Fruit fly (Drosophila melanogaster) whole organism, prepupa: Measurements from ENCODE around the gene RanBP3.
A peak's percentile ranks its signal among the peaks of the same experiment; 100 is the strongest.

Source experiments
- Blimp-1 ChIP-seq: fragments of 200-800 bp; sonication (Bioruptor generic); optimal IDR thresholded peaks from 3 replicates; lab custom pipeline; 2017; ENCODE audit warnings: missing biosample characterization, missing genetic modification characterization, mild to moderate bottlenecking, moderate library complexity, missing genetic modification reagents
- CG10631 ChIP-seq: fragments of 200-800 bp; sonication (Bioruptor generic); optimal IDR thresholded peaks from 2 replicates; lab custom pipeline; 2016; ENCODE audit warnings: missing biosample characterization, missing genetic modification characterization
- CG10669 ChIP-seq: fragments of 200-800 bp; sonication (Bioruptor generic); optimal IDR thresholded peaks from 3 replicates; lab custom pipeline; 2018; ENCODE audit warnings: missing biosample characterization, mild to moderate bottlenecking, missing genetic modification characterization, moderate library complexity
- CG11294 ChIP-seq: fragments of 200-800 bp; sonication (Bioruptor generic); IDR thresholded peaks from 2 replicates; pipeline ENCODE4 v1.3.6; 2022; ENCODE audit warnings: missing biosample characterization, missing genetic modification characterization
- CG11762 ChIP-seq: fragments of 200-800 bp; sonication (Bioruptor generic); optimal IDR thresholded peaks from 3 replicates; lab custom pipeline; 2016; ENCODE audit warnings: missing biosample characterization, missing genetic modification characterization; ENCODE audit not compliant: insufficient read depth
- CG11902 ChIP-seq: fragments of 200-800 bp; sonication (Bioruptor generic); optimal IDR thresholded peaks from 3 replicates; lab custom pipeline; 2016; ENCODE audit warnings: missing biosample characterization, missing genetic modification characterization
- CG15336 ChIP-seq: fragments of 200-800 bp; sonication (Bioruptor generic); IDR thresholded peaks from 2 replicates; pipeline ENCODE4 v1.3.6; 2022; ENCODE audit warnings: missing biosample characterization, missing genetic modification characterization
- CG1621 ChIP-seq: fragments of 200-800 bp; sonication (Bioruptor generic); optimal IDR thresholded peaks from 3 replicates; lab custom pipeline; 2018; ENCODE audit warnings: missing biosample characterization, mild to moderate bottlenecking, missing genetic modification characterization
- CG16779 ChIP-seq: fragments of 200-800 bp; sonication (Bioruptor generic); optimal IDR thresholded peaks from 3 replicates; lab custom pipeline; 2017; ENCODE audit warnings: missing biosample characterization, mild to moderate bottlenecking, missing genetic modification characterization
- CG3032 ChIP-seq: fragments of 200-800 bp; optimal IDR thresholded peaks from 2 replicates; lab custom pipeline; 2019; ENCODE audit warnings: missing biosample characterization, mild to moderate bottlenecking, missing genetic modification characterization, moderate library complexity
- CG32006 ChIP-seq: fragments of 200-800 bp; sonication (Bioruptor generic); optimal IDR thresholded peaks from 3 replicates; lab custom pipeline; 2017; ENCODE audit warnings: missing biosample characterization, mild to moderate bottlenecking, missing genetic modification characterization
- CG3919 ChIP-seq: fragments of 200-800 bp; sonication (Bioruptor generic); optimal IDR thresholded peaks from 3 replicates; lab custom pipeline; 2016; ENCODE audit warnings: missing biosample characterization, missing genetic modification characterization
- CG6163 ChIP-seq: fragments of 200-800 bp; sonication (Bioruptor generic); IDR thresholded peaks from 3 replicates; pipeline ENCODE4 v1.3.6; 2022; ENCODE audit warnings: missing biosample characterization, missing genetic modification characterization
- CG6276 ChIP-seq: fragments of 200-800 bp; sonication (Bioruptor generic); optimal IDR thresholded peaks from 2 replicates; lab custom pipeline; 2017; ENCODE audit warnings: missing biosample characterization, mild to moderate bottlenecking, missing genetic modification characterization
- CG6792 ChIP-seq: fragments of 200-800 bp; sonication (Bioruptor generic); optimal IDR thresholded peaks from 3 replicates; lab custom pipeline; 2016; ENCODE audit warnings: missing biosample characterization, missing genetic modification characterization
- CG6808 ChIP-seq: fragments of 200-800 bp; sonication (Bioruptor generic); optimal IDR thresholded peaks from 3 replicates; lab custom pipeline; 2017; ENCODE audit warnings: missing biosample characterization, missing genetic modification characterization, mild to moderate bottlenecking, moderate library complexity, missing genetic modification reagents
- CG6854 ChIP-seq: fragments of 200-800 bp; sonication (Bioruptor generic); optimal IDR thresholded peaks from 2 replicates; lab custom pipeline; 2017; ENCODE audit warnings: missing biosample characterization, mild to moderate bottlenecking, missing genetic modification characterization
- CG7368 ChIP-seq: fragments of 200-800 bp; sonication (Bioruptor generic); optimal IDR thresholded peaks from 3 replicates; lab custom pipeline; 2016; ENCODE audit warnings: missing biosample characterization, missing genetic modification characterization
- CG8119 ChIP-seq: fragments of 200-800 bp; sonication (Bioruptor generic); IDR thresholded peaks from 3 replicates; pipeline ENCODE4 v1.3.6; 2022; ENCODE audit warnings: missing biosample characterization, missing genetic modification characterization
- CG8319 ChIP-seq: fragments of 200-800 bp; sonication (Bioruptor generic); optimal IDR thresholded peaks from 3 replicates; lab custom pipeline; 2016; ENCODE audit warnings: missing biosample characterization, missing genetic modification characterization
- CG8632 ChIP-seq: fragments of 200-800 bp; sonication (Bioruptor generic); optimal IDR thresholded peaks from 3 replicates; lab custom pipeline; 2016; ENCODE audit warnings: missing biosample characterization, missing genetic modification characterization
- CG9139 ChIP-seq: fragments of 200-800 bp; sonication (Bioruptor generic); optimal IDR thresholded peaks from 3 replicates; lab custom pipeline; 2017; ENCODE audit warnings: missing biosample characterization, mild to moderate bottlenecking, missing genetic modification characterization
- Eip78C ChIP-seq: fragments of 200-800 bp; sonication (Bioruptor generic); peaks from one replicate; lab custom pipeline; 2016; ENCODE audit warnings: missing biosample characterization, missing genetic modification characterization
- Eip93F ChIP-seq: fragments of 200-800 bp; sonication (Bioruptor generic); optimal IDR thresholded peaks from 2 replicates; lab custom pipeline; 2016; ENCODE audit warnings: missing biosample characterization, mild to moderate bottlenecking, missing genetic modification characterization
- Ets21C ChIP-seq: fragments of 200-800 bp; sonication (Bioruptor generic); optimal IDR thresholded peaks from 3 replicates; lab custom pipeline; 2016; ENCODE audit warnings: missing biosample characterization, missing genetic modification characterization
- Ets96B ChIP-seq: fragments of 200-800 bp; optimal IDR thresholded peaks from 2 replicates; lab custom pipeline; 2019; ENCODE audit warnings: missing biosample characterization, mild to moderate bottlenecking, missing genetic modification characterization, moderate library complexity
- Gug ChIP-seq: fragments of 200-800 bp; sonication (Bioruptor generic); IDR thresholded peaks from 2 replicates; pipeline ENCODE4 v1.3.6; 2022; ENCODE audit warnings: missing biosample characterization, missing genetic modification characterization
- Hr38 ChIP-seq: sonication (Bioruptor generic); optimal IDR thresholded peaks from 2 replicates; lab custom pipeline; 2016; ENCODE audit warnings: missing biosample characterization, missing genetic modification characterization
- Hr39 ChIP-seq: fragments of 200-800 bp; sonication (Bioruptor generic); optimal IDR thresholded peaks from 2 replicates; lab custom pipeline; 2016; ENCODE audit warnings: missing biosample characterization, missing genetic modification characterization
- Hr4 ChIP-seq: fragments of 200-800 bp; sonication (Bioruptor generic); optimal IDR thresholded peaks from 3 replicates; lab custom pipeline; 2016; ENCODE audit warnings: missing biosample characterization, missing genetic modification characterization
- Lpt ChIP-seq: fragments of 200-800 bp; sonication (Bioruptor generic); optimal IDR thresholded peaks from 3 replicates; lab custom pipeline; 2016; ENCODE audit warnings: missing biosample characterization, missing genetic modification characterization
- OdsH ChIP-seq: fragments of 200-800 bp; sonication (Bioruptor generic); optimal IDR thresholded peaks from 3 replicates; lab custom pipeline; 2016; ENCODE audit warnings: missing biosample characterization, missing genetic modification characterization
- Smox ChIP-seq: fragments of 200-800 bp; sonication (Bioruptor generic); optimal IDR thresholded peaks from 3 replicates; lab custom pipeline; 2016; ENCODE audit warnings: missing biosample characterization, missing genetic modification characterization
- Sox102F ChIP-seq: fragments of 200-800 bp; sonication (Bioruptor generic); optimal IDR thresholded peaks from 2 replicates; lab custom pipeline; 2016; ENCODE audit warnings: missing biosample characterization, mild to moderate bottlenecking, missing genetic modification characterization
- Sox14 ChIP-seq: fragments of 200-800 bp; sonication (Bioruptor generic); optimal IDR thresholded peaks from 3 replicates; lab custom pipeline; 2016; ENCODE audit warnings: missing biosample characterization, missing genetic modification characterization
- Sox15 ChIP-seq: fragments of 200-800 bp; sonication (Bioruptor generic); optimal IDR thresholded peaks from 3 replicates; lab custom pipeline; 2016; ENCODE audit warnings: missing biosample characterization, missing genetic modification characterization
- achi ChIP-seq: fragments of 200-800 bp; sonication (Bioruptor generic); optimal IDR thresholded peaks from 3 replicates; lab custom pipeline; 2016; ENCODE audit warnings: missing biosample characterization, missing genetic modification characterization
- acj6 ChIP-seq: fragments of 200-800 bp; sonication (Bioruptor generic); optimal IDR thresholded peaks from 3 replicates; lab custom pipeline; 2016; ENCODE audit warnings: missing biosample characterization, missing genetic modification characterization
- dac ChIP-seq: fragments of 200-800 bp; sonication (Bioruptor generic); optimal IDR thresholded peaks from 2 replicates; lab custom pipeline; 2017; ENCODE audit warnings: missing biosample characterization, mild to moderate bottlenecking, missing genetic modification characterization
- dsx ChIP-seq: fragments of 200-800 bp; optimal IDR thresholded peaks from 3 replicates; lab custom pipeline; 2019; ENCODE audit warnings: missing biosample characterization, mild to moderate bottlenecking, missing genetic modification characterization, moderate library complexity; ENCODE audit not compliant: poor library complexity, severe bottlenecking
- esn ChIP-seq: fragments of 200-800 bp; sonication (Bioruptor generic); optimal IDR thresholded peaks from 2 replicates; lab custom pipeline; 2016; ENCODE audit warnings: missing biosample characterization, mild to moderate bottlenecking, missing genetic modification characterization, moderate library complexity
- fd59A ChIP-seq: fragments of 200-800 bp; sonication (Bioruptor generic); optimal IDR thresholded peaks from 2 replicates; lab custom pipeline; 2017; ENCODE audit warnings: missing biosample characterization, mild to moderate bottlenecking, missing genetic modification characterization, missing genetic modification reagents
- fd85E ChIP-seq: fragments of 200-800 bp; sonication (Bioruptor generic); optimal IDR thresholded peaks from 3 replicates; lab custom pipeline; 2016; ENCODE audit warnings: missing biosample characterization, missing genetic modification characterization
- fkh ChIP-seq: fragments of 200-800 bp; sonication (Bioruptor generic); optimal IDR thresholded peaks from 3 replicates; lab custom pipeline; 2017; ENCODE audit warnings: missing biosample characterization, mild to moderate bottlenecking, missing genetic modification characterization, moderate library complexity
- lz ChIP-seq: fragments of 200-800 bp; sonication (Bioruptor generic); optimal IDR thresholded peaks from 3 replicates; lab custom pipeline; 2016; ENCODE audit warnings: missing biosample characterization, missing genetic modification characterization
- net ChIP-seq: fragments of 200-800 bp; sonication (Bioruptor generic); optimal IDR thresholded peaks from 3 replicates; lab custom pipeline; 2016; ENCODE audit warnings: missing biosample characterization, missing genetic modification characterization
- pdm3 ChIP-seq: fragments of 200-800 bp; sonication (Bioruptor generic); optimal IDR thresholded peaks from 3 replicates; lab custom pipeline; 2016; ENCODE audit warnings: missing biosample characterization, missing genetic modification characterization
- salr ChIP-seq, 2 experiments: fragments of 200-800 bp; sonication (Bioruptor generic); optimal IDR thresholded peaks; 3 replicates each; lab custom pipeline; 2016 to 2018; ENCODE audit warnings: missing biosample characterization in 2 of 2, missing genetic modification characterization in 2 of 2, mild to moderate bottlenecking in 1 of 2
- spab ChIP-seq: fragments of 200-800 bp; sonication (Bioruptor generic); optimal IDR thresholded peaks from 2 replicates; lab custom pipeline; 2017; ENCODE audit warnings: missing biosample characterization, mild to moderate bottlenecking, missing genetic modification characterization, missing genetic modification reagents
- ss ChIP-seq, 2 experiments: fragments of 200-800 bp; sonication (Bioruptor generic); optimal IDR thresholded peaks; 2 replicates in 1 of 2; 3 replicates in 1 of 2; lab custom pipeline; 2017 to 2018; ENCODE audit warnings: mild to moderate bottlenecking in 2 of 2, missing biosample characterization in 2 of 2, missing genetic modification characterization in 2 of 2, moderate library complexity in 1 of 2
- svp ChIP-seq: fragments of 200-800 bp; sonication (Bioruptor generic); peaks from one replicate; lab custom pipeline; 2016; ENCODE audit warnings: missing biosample characterization, missing genetic modification characterization
- topi ChIP-seq: fragments of 200-800 bp; sonication (Bioruptor generic); optimal IDR thresholded peaks from 3 replicates; lab custom pipeline; 2016; ENCODE audit warnings: missing biosample characterization, missing genetic modification characterization
- vri ChIP-seq: fragments of 200-800 bp; sonication (Bioruptor generic); optimal IDR thresholded peaks from 3 replicates; lab custom pipeline; 2016; ENCODE audit warnings: missing biosample characterization, mild to moderate bottlenecking, missing genetic modification characterization

Gene RanBP3

dm6 chr3R:23752728-23753127, at the start of gene RanBP3, which contains the start of gene Rpt5:
RanBP3 (minus strand) TSS chr3R:23752834.
Rpt5 (plus strand) TSS chr3R:23752876.
- TF ChIP-seq esn (peak; percentile 77), Blimp-1 (GFP tag; lab: Kevin White, UChicago) (no peak), CG1621 (tag; lab: Kevin White, UChicago) (peak; percentile 18), Hr39 (GFP tag; lab: Kevin White, UChicago) (no peak), CG3919 (GFP tag; lab: Kevin White, UChicago) (no peak), fd85E (GFP tag; lab: Kevin White, UChicago) (no peak), CG10631 (GFP tag; lab: Kevin White, UChicago) (no peak), spab (GFP tag; lab: Kevin White, UChicago) (no peak), salr (GFP tag; optimal IDR thresholded peaks at IDR 0.05; lab: Kevin White, UChicago) (no peak), CG8319 (GFP tag; lab: Kevin White, UChicago) (no peak), OdsH (GFP tag; lab: Kevin White, UChicago) (no peak), Hr38 (GFP tag; lab: Kevin White, UChicago) (no peak), CG6808 (GFP tag; lab: Kevin White, UChicago) (no peak), CG6792 (GFP tag; lab: Kevin White, UChicago) (no peak), CG6854 (GFP tag; lab: Kevin White, UChicago) (peak; percentile 50), CG8632 (GFP tag; lab: Kevin White, UChicago) (no peak), fd59A (GFP tag; lab: Kevin White, UChicago) (no peak), Hr4 (GFP tag; lab: Kevin White, UChicago) (no peak), Lpt (GFP tag; lab: Kevin White, UChicago) (no peak), acj6 (GFP tag; lab: Kevin White, UChicago) (no peak), Sox14 (GFP tag; lab: Kevin White, UChicago) (peak; percentile 78), CG3032 (tag; lab: Kevin White, UChicago) (peak; percentile 12), net (GFP tag; lab: Kevin White, UChicago) (no peak), CG7368 (GFP tag; lab: Kevin White, UChicago) (no peak), CG9139 (GFP tag; lab: Kevin White, UChicago) (no peak), Sox102F (GFP tag; lab: Kevin White, UChicago) (no peak), CG8119 (no peak), vri (no peak), Eip93F (no peak), ss (GFP tag; optimal IDR thresholded peaks at IDR 0.05; lab: Kevin White, UChicago) (no peak), Smox (no peak), svp (no peak), CG11294 (GFP tag; lab: Robert Waterston, UW) (no peak), CG32006 (GFP tag; lab: Kevin White, UChicago) (no peak), achi (GFP tag; lab: Kevin White, UChicago) (no peak), Eip78C (GFP tag; lab: Kevin White, UChicago) (no peak), CG15336 (GFP tag; lab: Robert Waterston, UW) (no peak), lz (GFP tag; lab: Kevin White, UChicago) (peak; percentile 62), dac (GFP tag; lab: Kevin White, UChicago) (no peak), fkh (no peak), CG16779 (tag; lab: Kevin White, UChicago) (no peak), CG11762 (GFP tag; lab: Kevin White, UChicago) (no peak), CG10669 (GFP tag; lab: Kevin White, UChicago) (no peak), CG11902 (GFP tag; lab: Kevin White, UChicago) (no peak), Sox15 (GFP tag; lab: Kevin White, UChicago) (no peak), topi (GFP tag; lab: Kevin White, UChicago) (peak; percentile 69), dsx (GFP tag; lab: Kevin White, UChicago) (no peak), pdm3 (no peak), CG6276 (GFP tag; lab: Kevin White, UChicago) (no peak), Ets21C (GFP tag; lab: Kevin White, UChicago) (no peak), Gug (GFP tag; lab: Robert Waterston, UW) (no peak), CG6163 (GFP tag; lab: Robert Waterston, UW) (peak; percentile 16; the same call in 1 of the 3 replicates), Ets96B (no peak)
